Worm (Caenorhabditis elegans) whole organism, mixed stage, embryonic: ENCODE results near the gene srt-37.
"Not testable (repeated sequence)": the region's sequence is repeated elsewhere in the genome, so short reads cannot be mapped to it uniquely, and the experiment has no call there.

ENCODE experiments used
- bed-3 ChIP-seq: fragments of 200-800 bp; sonication (Bioruptor generic); optimal IDR thresholded peaks from 3 replicates; lab custom pipeline; 2018; ENCODE audit warnings: mild to moderate bottlenecking, missing genetic modification characterization, moderate library complexity, missing compliant biosample characterization
- ceh-43 ChIP-seq: fragments of 200-800 bp; sonication (Bioruptor generic); optimal IDR thresholded peaks from 2 replicates; lab custom pipeline; 2018; ENCODE audit warnings: mild to moderate bottlenecking, missing genetic modification characterization, moderate library complexity, missing compliant biosample characterization
- ceh-83 ChIP-seq: fragments of 200-800 bp; sonication (Bioruptor generic); optimal IDR thresholded peaks from 2 replicates; lab custom pipeline; 2018; ENCODE audit warnings: mild to moderate bottlenecking, missing genetic modification characterization, missing compliant biosample characterization
- ces-1 ChIP-seq: fragments of 150-350 bp; optimal IDR thresholded peaks from 2 replicates; lab custom pipeline; 2014; ENCODE audit warnings: missing biosample characterization, missing genetic modification reagents, missing genetic modification characterization
- cnd-1 ChIP-seq: fragments of 200-800 bp; sonication (Bioruptor generic); optimal IDR thresholded peaks from 2 replicates; lab custom pipeline; 2018; ENCODE audit warnings: mild to moderate bottlenecking, missing genetic modification characterization, missing compliant biosample characterization
- elt-1 ChIP-seq: sonication (generic microtip); optimal IDR thresholded peaks from 2 replicates; lab custom pipeline; 2017; ENCODE audit warnings: missing genetic modification characterization, mild to moderate bottlenecking, missing compliant biosample characterization, antibody characterized with exemption, moderate library complexity, borderline replicate concordance; ENCODE audit not compliant: insufficient read depth
- elt-3 ChIP-seq: fragments of 150-350 bp; optimal IDR thresholded peaks from 2 replicates; lab custom pipeline; 2014; ENCODE audit warnings: missing biosample characterization, missing genetic modification characterization
- hlh-1 ChIP-seq: fragments of 150-350 bp; optimal IDR thresholded peaks from 2 replicates; lab custom pipeline; 2014; ENCODE audit warnings: missing biosample characterization, missing genetic modification reagents, missing genetic modification characterization
- lin-13 ChIP-seq: fragments of 150-350 bp; optimal IDR thresholded peaks from 2 replicates; lab custom pipeline; 2014; ENCODE audit warnings: missing biosample characterization, missing genetic modification characterization
- lin-32 ChIP-seq: fragments of 200-800 bp; sonication (Bioruptor generic); optimal IDR thresholded peaks from 2 replicates; lab custom pipeline; 2018; ENCODE audit warnings: mild to moderate bottlenecking, missing genetic modification characterization, missing compliant biosample characterization
- lsy-2 ChIP-seq: fragments of 150-350 bp; optimal IDR thresholded peaks from 2 replicates; lab custom pipeline; 2014; ENCODE audit warnings: missing biosample characterization, missing genetic modification characterization
- mab-5 ChIP-seq: fragments of 150-350 bp; optimal IDR thresholded peaks from 2 replicates; lab custom pipeline; 2014; ENCODE audit warnings: missing biosample characterization, missing genetic modification characterization
- mep-1 ChIP-seq: fragments of 150-350 bp; optimal IDR thresholded peaks from 2 replicates; lab custom pipeline; 2017; ENCODE audit warnings: missing biosample characterization, missing genetic modification reagents, missing genetic modification characterization, inconsistent platforms
- mls-2 ChIP-seq: sonication (generic microtip); optimal IDR thresholded peaks from 2 replicates; lab custom pipeline; 2016; ENCODE audit warnings: mild to moderate bottlenecking, missing genetic modification characterization, moderate library complexity, missing compliant biosample characterization
- nhr-12 ChIP-seq: fragments of 150-350 bp; optimal IDR thresholded peaks from 2 replicates; lab custom pipeline; 2014; ENCODE audit warnings: missing biosample characterization, missing genetic modification characterization
- nhr-237 ChIP-seq: fragments of 150-350 bp; optimal IDR thresholded peaks from 2 replicates; lab custom pipeline; 2014; ENCODE audit warnings: missing biosample characterization, missing genetic modification characterization
- sem-2 ChIP-seq: fragments of 200-800 bp; sonication (Bioruptor generic); optimal IDR thresholded peaks from 2 replicates; lab custom pipeline; 2018; ENCODE audit warnings: mild to moderate bottlenecking, missing genetic modification characterization, missing compliant biosample characterization
- snpc-4 ChIP-seq: fragments of 150-350 bp; optimal IDR thresholded peaks from 2 replicates; lab custom pipeline; 2014; ENCODE audit warnings: missing biosample characterization, missing genetic modification characterization
- sptf-1 ChIP-seq: sonication (generic microtip); optimal IDR thresholded peaks from 2 replicates; lab custom pipeline; 2017; ENCODE audit warnings: mild to moderate bottlenecking, missing genetic modification characterization, moderate library complexity, missing compliant biosample characterization
- tbx-8 ChIP-seq: fragments of 200-800 bp; sonication (Bioruptor generic); optimal IDR thresholded peaks from 2 replicates; lab custom pipeline; 2018; ENCODE audit warnings: mild to moderate bottlenecking, missing genetic modification characterization, moderate library complexity, missing compliant biosample characterization
- unc-120 ChIP-seq: sonication (generic microtip); optimal IDR thresholded peaks from 2 replicates; lab custom pipeline; 2017; ENCODE audit warnings: missing genetic modification characterization, missing compliant biosample characterization; ENCODE audit not compliant: poor library complexity, severe bottlenecking
- unc-39 ChIP-seq: fragments of 150-350 bp; optimal IDR thresholded peaks from 2 replicates; lab custom pipeline; 2014; ENCODE audit warnings: missing biosample characterization, missing genetic modification characterization
- zip-8 ChIP-seq: fragments of 150-350 bp; optimal IDR thresholded peaks from 2 replicates; lab custom pipeline; 2014; ENCODE audit warnings: missing biosample characterization, missing genetic modification characterization
- ztf-11 ChIP-seq: fragments of 150-350 bp; optimal IDR thresholded peaks from 2 replicates; lab custom pipeline; 2014; ENCODE audit warnings: missing biosample characterization, missing genetic modification characterization

srt-37 gene

ce11 chrV:4298579-4298978 lies 17.0 kb upstream of the srt-37 start, which contains the start of gene ZC132.11:
ZC132.11 (minus strand) TSS chrV:4298679.
- TF ChIP-seq elt-1 (tag; lab: Kevin White, UChicago) = no peak

ce11 chrV:4295920-4296319 lies 14.3 kb upstream of the srt-37 start, which contains the start of gene F47D2.11:
F47D2.11 (minus strand) TSS chrV:4296020.
- TF ChIP-seq elt-3 (no peak), ceh-43 (GFP tag; lab: Kevin White, UChicago) (no peak), mls-2 (no peak), sem-2 (GFP tag; lab: Kevin White, UChicago) (no peak), snpc-4 (no peak), ces-1 (no peak), unc-120 (no peak), ztf-11 (no peak), hlh-1 (no peak), cnd-1 (tag; lab: Kevin White, UChicago) (no peak), nhr-12 (no peak), tbx-8 (GFP tag; lab: Kevin White, UChicago) (no peak), unc-39 (tag; lab: Kevin White, UChicago) (no peak), lin-32 (no peak)
- TF ChIP-seq, all 35 proteins: peak for 0

- TF ChIP-seq hlh-1; lin-32; sem-2 (GFP tag; lab: Kevin White, UChicago): not testable (repeated sequence)
Observed at ce11 chrV:4293425-4293824, 11.8 kb upstream of the srt-37 start, which contains the start of gene srh-194. srh-194 (minus strand) TSS chrV:4293525.

ce11 chrV:4290093-4290492 lies 8.5 kb upstream of the srt-37 start, which contains the start of gene srh-193:
srh-193 (minus strand) TSS chrV:4290193.
- not testable (repeated sequence) for TF ChIP-seq zip-8 (tag; lab: Kevin White, UChicago); mab-5 (tag; lab: Kevin White, UChicago); snpc-4

- not testable (repeated sequence) for TF ChIP-seq hlh-1; mep-1; sptf-1 (tag; lab: Kevin White, UChicago)
Observed at ce11 chrV:4284737-4285136, 3.1 kb upstream of the srt-37 start, which contains the start of gene srt-19. srt-19 (plus strand) TSS chrV:4285037.

ce11 chrV:4278735-4279134 lies 2.9 kb downstream of the srt-37 start, which contains the start of gene srt-20:
srt-20 (minus strand) TSS chrV:4278835.
- not testable (repeated sequence) for TF ChIP-seq lin-13; sem-2 (GFP tag; lab: Kevin White, UChicago); zip-8 (tag; lab: Kevin White, UChicago)

ce11 chrV:4273372-4273771 lies 8.2 kb downstream of the srt-37 start:
- TF ChIP-seq lsy-2 (tag; lab: Kevin White, UChicago) (no peak), bed-3 (GFP tag; lab: Kevin White, UChicago) (no peak)

ce11 chrV:4271258-4271657 lies 10.3 kb downstream of the srt-37 start, which contains the start of gene srt-38:
srt-38 (minus strand) TSS chrV:4271358.
- TF ChIP-seq ceh-83 (GFP tag; lab: Kevin White, UChicago); ces-1; hlh-1: not testable (repeated sequence)

- TF ChIP-seq nhr-237 (tag; lab: Kevin White, UChicago); tbx-8 (GFP tag; lab: Kevin White, UChicago); mls-2: not testable (repeated sequence)
Observed at ce11 chrV:4268213-4268612, 13.4 kb downstream of the srt-37 start, which contains the start of gene srt-36. srt-36 (minus strand) TSS chrV:4268313.
